Fruit fly (Drosophila melanogaster) whole organism: ENCODE data around the gene CG31446.

Experiments
- Dll ChIP-seq: fragments of >200 bp; optimal IDR thresholded peaks from 2 replicates; lab custom pipeline; 2017
- pan ChIP-seq: fragments of >200 bp; optimal IDR thresholded peaks from 2 replicates; lab custom pipeline; 2017
- psq ChIP-seq: fragments of >200 bp; optimal IDR thresholded peaks from 2 replicates; lab custom pipeline; 2017

- no peak for TF ChIP-seq psq (lab: Kevin White, UChicago)
- no peak for TF ChIP-seq pan (lab: Kevin White, UChicago)
- TF ChIP-seq Dll (lab: Kevin White, UChicago): no peak
Measured at dm6 chr3R:15644733-15645132, 48.2 kb upstream of the CG31446 start.
